Fruit fly (Drosophila melanogaster): ENCODE measurements around the gene PGRP-LF.

dm6 chr3L:9391340-9391980 lies 42.1 kb downstream of the PGRP-LF start:
- TF ChIP-seq sage (GFP tag; optimal IDR thresholded peaks at IDR 0.05) (no peak), CrebA (GFP tag; optimal IDR thresholded peaks at IDR 0.05; ENCODE audit: borderline replicate concordance) (no peak), lola (GFP tag; optimal IDR thresholded peaks at IDR 0.05) (no peak), Rel (GFP tag; optimal IDR thresholded peaks at IDR 0.05) (no peak), Rel (tag; optimal IDR thresholded peaks at IDR 0.05) (peak; percentile 87), GATAd (GFP tag; optimal IDR thresholded peaks at IDR 0.05) (no peak), usp (GFP tag; optimal IDR thresholded peaks at IDR 0.05) (no peak), Dif (GFP tag; optimal IDR thresholded peaks at IDR 0.05; ENCODE audit: partially characterized antibody) (no peak), Jra (GFP tag; optimal IDR thresholded peaks at IDR 0.05) (no peak), Myc (optimal IDR thresholded peaks at IDR 0.05) (no peak), Hr83 (GFP tag; optimal IDR thresholded peaks at IDR 0.05; ENCODE audit: poor library complexity, severe bottlenecking) (no peak), br (GFP tag; optimal IDR thresholded peaks at IDR 0.05) (no peak), Vsx2 (GFP tag; optimal IDR thresholded peaks at IDR 0.05; ENCODE audit: partially characterized antibody) (no peak)
